Worm (Caenorhabditis elegans) whole organism, L4 larva: ENCODE results near the gene T15B12.1.

ENCODE experiments used
- R02D3.7 ChIP-seq: fragments of 150-350 bp; sonication (generic microtip); optimal IDR thresholded peaks from 3 replicates; lab custom pipeline; 2014; ENCODE audit warnings: missing biosample characterization, missing genetic modification characterization
- T20F7.1 ChIP-seq: fragments of 200-800 bp; sonication (Bioruptor generic); optimal IDR thresholded peaks from 2 replicates; lab custom pipeline; 2018; ENCODE audit warnings: mild to moderate bottlenecking, missing genetic modification characterization, missing compliant biosample characterization
- Y75B8A.6 ChIP-seq: fragments of 200-800 bp; sonication (Bioruptor generic); IDR thresholded peaks from 2 replicates; pipeline ENCODE4 v1.3.6; 2022; ENCODE audit warnings: missing genetic modification reagents, missing genetic modification characterization, missing compliant biosample characterization
- ZK546.5 ChIP-seq, 2 experiments: sonication (generic microtip); optimal IDR thresholded peaks; 2 replicates each; lab custom pipeline; 2017; ENCODE audit warnings: missing biosample characterization in 2 of 2, missing genetic modification characterization in 2 of 2
- aly-2 ChIP-seq: sonication (generic microtip); optimal IDR thresholded peaks from 2 replicates; lab custom pipeline; 2018; ENCODE audit warnings: missing biosample characterization, missing genetic modification characterization
- ama-1 ChIP-seq: fragments of 150-350 bp; optimal IDR thresholded peaks from 2 replicates; lab custom pipeline; 2014; ENCODE audit warnings: inconsistent platforms, mixed read lengths
- arid-1 ChIP-seq: fragments of 200-800 bp; sonication (Bioruptor generic); conservative IDR thresholded peaks from 2 replicates; pipeline ENCODE4 v1.3.6; 2022; ENCODE audit warnings: missing genetic modification reagents, missing genetic modification characterization, missing compliant biosample characterization
- ceh-44 ChIP-seq: fragments of 200-800 bp; sonication (Bioruptor generic); IDR thresholded peaks from 2 replicates; pipeline ENCODE4 v1.3.6; 2022; ENCODE audit warnings: missing genetic modification reagents, missing genetic modification characterization, missing compliant biosample characterization
- ceh-62 ChIP-seq: sonication (generic microtip); optimal IDR thresholded peaks from 2 replicates; lab custom pipeline; 2017; ENCODE audit warnings: missing biosample characterization, missing genetic modification characterization
- ceh-82 ChIP-seq: sonication (generic microtip); optimal IDR thresholded peaks from 2 replicates; lab custom pipeline; 2017; ENCODE audit warnings: missing biosample characterization, missing genetic modification characterization
- ces-1 ChIP-seq: fragments of 150-350 bp; sonication (generic microtip); optimal IDR thresholded peaks from 4 replicates; lab custom pipeline; 2014; ENCODE audit warnings: missing biosample characterization, missing genetic modification reagents, missing genetic modification characterization
- daf-12 ChIP-seq: fragments of 150-350 bp; optimal IDR thresholded peaks from 2 replicates; lab custom pipeline; 2014; ENCODE audit warnings: missing biosample characterization, missing genetic modification reagents, missing genetic modification characterization
- daf-19 ChIP-seq: fragments of 200-800 bp; sonication (Bioruptor generic); conservative IDR thresholded peaks from 2 replicates; pipeline ENCODE4 v1.3.6; 2022; ENCODE audit warnings: missing genetic modification characterization, missing compliant biosample characterization
- dmd-6 ChIP-seq: fragments of 200-800 bp; sonication (Bioruptor generic); IDR thresholded peaks from 2 replicates; pipeline ENCODE4 v1.3.6; 2022; ENCODE audit warnings: missing genetic modification reagents, missing genetic modification characterization, missing compliant biosample characterization
- egl-43 ChIP-seq: fragments of 200-800 bp; sonication (Bioruptor generic); IDR thresholded peaks from 2 replicates; pipeline ENCODE4 v1.3.6; 2022; ENCODE audit warnings: missing genetic modification reagents, missing genetic modification characterization, missing compliant biosample characterization
- hif-1 ChIP-seq, 2 experiments: sonication (generic microtip); optimal IDR thresholded peaks; 2 replicates each; lab custom pipeline; 2016 to 2017; ENCODE audit warnings: missing compliant biosample characterization in 2 of 2, missing genetic modification characterization in 2 of 2, missing genetic modification reagents in 2 of 2, missing genotype in 2 of 2, mild to moderate bottlenecking in 1 of 2
- hlh-30 ChIP-seq: sonication (generic microtip); optimal IDR thresholded peaks from 2 replicates; lab custom pipeline; 2017; ENCODE audit warnings: antibody characterized with exemption, mild to moderate bottlenecking, missing genetic modification characterization, missing compliant biosample characterization; ENCODE audit not compliant: insufficient read depth
- hmg-1.1 ChIP-seq: fragments of 200-800 bp; sonication (Bioruptor generic); IDR thresholded peaks from 2 replicates; pipeline ENCODE4 v1.3.6; 2022; ENCODE audit warnings: missing genetic modification reagents, missing genetic modification characterization, missing compliant biosample characterization
- lin-29 ChIP-seq: fragments of 200-800 bp; sonication (Bioruptor generic); IDR thresholded peaks from 2 replicates; pipeline ENCODE4 v1.3.6; 2022; ENCODE audit warnings: missing genetic modification reagents, missing genetic modification characterization, missing compliant biosample characterization
- lin-39 ChIP-seq: fragments of 150-350 bp; optimal IDR thresholded peaks from 2 replicates; lab custom pipeline; 2014; ENCODE audit warnings: missing biosample characterization, missing genetic modification reagents, missing genetic modification characterization
- mxl-2 ChIP-seq: fragments of 200-800 bp; sonication (Bioruptor generic); conservative IDR thresholded peaks from 2 replicates; pipeline ENCODE4 v1.3.6; 2022; ENCODE audit warnings: missing genetic modification reagents, missing genetic modification characterization, missing compliant biosample characterization
- nhr-42 ChIP-seq: fragments of 200-800 bp; sonication (Bioruptor generic); IDR thresholded peaks from 2 replicates; pipeline ENCODE4 v1.3.6; 2022; ENCODE audit warnings: missing genetic modification characterization, missing compliant biosample characterization
- php-3 ChIP-seq: fragments of 200-800 bp; sonication (Bioruptor generic); IDR thresholded peaks from 2 replicates; pipeline ENCODE4 v1.3.6; 2022; ENCODE audit warnings: missing genetic modification reagents, missing genetic modification characterization, missing compliant biosample characterization
- pqm-1 ChIP-seq: sonication (generic microtip); optimal IDR thresholded peaks from 2 replicates; lab custom pipeline; 2017; ENCODE audit warnings: missing biosample characterization, missing genetic modification characterization
- saeg-2 ChIP-seq: fragments of 200-800 bp; sonication (Bioruptor generic); IDR thresholded peaks from 2 replicates; pipeline ENCODE4 v1.3.6; 2022; ENCODE audit warnings: missing genetic modification reagents, missing genetic modification characterization, missing compliant biosample characterization
- sdz-12 ChIP-seq: fragments of 200-800 bp; sonication (Bioruptor generic); optimal IDR thresholded peaks from 2 replicates; lab custom pipeline; 2018; ENCODE audit warnings: mild to moderate bottlenecking, missing genetic modification characterization, missing compliant biosample characterization
- snpc-1.2 ChIP-seq: fragments of 200-800 bp; sonication (Bioruptor generic); IDR thresholded peaks from 2 replicates; pipeline ENCODE4 v1.3.6; 2022; ENCODE audit warnings: missing genetic modification reagents, missing genetic modification characterization, missing compliant biosample characterization
- spr-1 ChIP-seq: sonication (generic microtip); optimal IDR thresholded peaks from 2 replicates; lab custom pipeline; 2016; ENCODE audit warnings: mild to moderate bottlenecking, missing genetic modification characterization, missing compliant biosample characterization
- tra-1 ChIP-seq: fragments of 200-800 bp; sonication (Bioruptor generic); IDR thresholded peaks from 2 replicates; pipeline ENCODE4 v1.3.6; 2022; ENCODE audit warnings: missing genetic modification reagents, missing genetic modification characterization, missing compliant biosample characterization
- unc-62 ChIP-seq, 3 experiments: fragments of 150-350 bp in 1 of 3; sonication (generic microtip); optimal IDR thresholded peaks in 2 of 3; peaks in 1 of 3; 1 replicate in 1 of 3; 2 replicates in 2 of 3; lab custom pipeline; 2014 to 2017; ENCODE audit warnings: missing biosample characterization in 3 of 3, missing genetic modification characterization in 3 of 3, missing genetic modification reagents in 3 of 3, missing genotype in 1 of 3
- vab-7 ChIP-seq: fragments of 200-800 bp; sonication (Bioruptor generic); IDR thresholded peaks from 2 replicates; pipeline ENCODE4 v1.3.6; 2022; ENCODE audit warnings: missing genetic modification reagents, missing genetic modification characterization, missing compliant biosample characterization
- zag-1 ChIP-seq: fragments of 150-350 bp; optimal IDR thresholded peaks from 2 replicates; lab custom pipeline; 2014; ENCODE audit warnings: missing biosample characterization, missing genetic modification characterization

Gene T15B12.1

DNA sequence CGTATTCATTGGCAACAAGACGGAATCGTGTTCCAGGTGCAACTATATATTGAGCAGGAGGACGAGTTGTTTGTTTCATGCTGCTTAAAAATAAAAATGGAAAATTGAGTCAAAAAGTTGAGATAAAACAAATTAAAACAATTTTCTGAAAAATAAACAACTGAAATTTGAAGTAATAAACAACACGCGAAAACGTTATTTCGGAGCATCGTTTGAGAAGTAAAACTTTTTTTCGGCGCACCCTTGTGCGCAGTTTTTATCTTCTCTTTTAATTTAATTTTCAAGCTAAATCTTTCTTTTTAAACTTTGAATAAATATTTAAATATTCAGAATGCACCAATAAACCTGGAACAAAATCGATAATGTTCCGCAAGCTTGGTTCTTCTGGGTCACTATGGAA, 33.9 kb upstream of the T15B12.1 start, which contains the start of the genes sumv-1 and gop-1:
Gene sumv-1, minus strand, starts transcription at position 80 of the 400 bp plus-strand sequence.
Gene gop-1, plus strand, starts transcription at position 331 of the 400 bp plus-strand sequence.
- TF ChIP-seq lin-29 (GFP tag; lab: Robert Waterston, UW) = no peak
- TF ChIP-seq lin-39 (tag; lab: Kevin White, UChicago) = no peak
- TF ChIP-seq T20F7.1 = peak; percentile 88

DNA sequence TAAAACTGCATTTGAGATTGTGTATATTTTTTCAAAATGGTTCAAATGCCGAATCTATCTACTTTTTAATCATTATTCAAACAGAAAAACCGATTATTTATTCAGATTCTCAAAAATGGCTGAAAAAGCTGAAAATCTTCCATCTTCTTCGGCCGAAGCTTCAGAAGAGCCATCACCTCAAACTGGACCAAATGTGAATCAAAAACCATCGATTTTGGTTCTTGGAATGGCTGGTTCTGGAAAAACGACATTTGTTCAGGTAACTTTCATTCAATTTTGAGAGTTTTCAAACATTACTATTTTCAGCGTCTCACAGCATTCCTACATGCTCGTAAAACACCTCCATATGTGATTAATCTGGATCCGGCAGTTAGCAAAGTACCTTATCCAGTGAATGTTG, 29.1 kb upstream of the T15B12.1 start, which contains the start of gene gop-2:
Gene gop-2, plus strand, starts transcription at position 106 of the 400 bp plus-strand sequence.
- TF ChIP-seq daf-19 (GFP tag; lab: Robert Waterston, UW) (no peak), ceh-82 (tag; lab: Kevin White, UChicago) (no peak), unc-62 (GFP tag; optimal IDR thresholded peaks at IDR 0.05 in 1 of 2; lab: Kevin White, UChicago) (peak in 1 of 2 experiments; percentile 92), unc-62 (tag; optimal IDR thresholded peaks at IDR 0.05; lab: Kevin White, UChicago) (no peak), lin-29 (GFP tag; lab: Robert Waterston, UW) (no peak), ama-1 (lab: Kevin White, UChicago) (peak; percentile 24), hlh-30 (tag; lab: Kevin White, UChicago) (no peak), hmg-1.1 (no peak)
- TF ChIP-seq, all 104 proteins: peak for 2

DNA sequence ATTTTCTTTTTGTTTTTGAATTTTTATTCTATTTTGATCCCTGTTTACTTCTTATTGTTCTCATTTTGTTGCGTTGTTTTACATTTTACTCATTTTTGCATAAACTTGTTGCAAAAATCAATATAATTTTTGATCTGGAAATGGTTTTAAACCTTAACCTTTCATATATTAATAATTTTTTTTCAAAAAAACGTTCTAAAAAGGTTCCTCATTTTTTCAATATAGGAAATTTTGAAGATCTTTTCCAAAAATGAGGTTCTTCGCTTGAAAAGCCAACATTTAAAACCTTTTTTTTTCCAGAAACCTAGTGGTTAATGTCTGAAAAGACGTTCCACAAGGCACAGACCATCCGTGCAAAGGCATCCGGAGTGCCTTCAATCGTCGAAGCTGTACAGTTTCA, 27.6 kb upstream of the T15B12.1 start, which contains the start of gene gop-3:
Gene gop-3, plus strand, starts transcription at position 301 of the 400 bp plus-strand sequence.
- TF ChIP-seq nhr-42 (GFP tag; lab: Robert Waterston, UW) (no peak), dmd-6 (no peak), spr-1 (tag; lab: Kevin White, UChicago) (no peak), hlh-30 (tag; lab: Kevin White, UChicago) (no peak), pqm-1 (tag; lab: Kevin White, UChicago) (no peak), ceh-62 (no peak), ceh-44 (GFP tag; lab: Robert Waterston, UW) (no peak), egl-43 (GFP tag; lab: Robert Waterston, UW) (no peak), vab-7 (GFP tag; lab: Robert Waterston, UW) (no peak), tra-1 (GFP tag; lab: Robert Waterston, UW) (no peak), R02D3.7 (no peak), Y75B8A.6 (GFP tag; lab: Robert Waterston, UW) (no peak), zag-1 (tag; lab: Kevin White, UChicago) (no peak), ces-1 (GFP tag; lab: Kevin White, UChicago) (no peak)

DNA sequence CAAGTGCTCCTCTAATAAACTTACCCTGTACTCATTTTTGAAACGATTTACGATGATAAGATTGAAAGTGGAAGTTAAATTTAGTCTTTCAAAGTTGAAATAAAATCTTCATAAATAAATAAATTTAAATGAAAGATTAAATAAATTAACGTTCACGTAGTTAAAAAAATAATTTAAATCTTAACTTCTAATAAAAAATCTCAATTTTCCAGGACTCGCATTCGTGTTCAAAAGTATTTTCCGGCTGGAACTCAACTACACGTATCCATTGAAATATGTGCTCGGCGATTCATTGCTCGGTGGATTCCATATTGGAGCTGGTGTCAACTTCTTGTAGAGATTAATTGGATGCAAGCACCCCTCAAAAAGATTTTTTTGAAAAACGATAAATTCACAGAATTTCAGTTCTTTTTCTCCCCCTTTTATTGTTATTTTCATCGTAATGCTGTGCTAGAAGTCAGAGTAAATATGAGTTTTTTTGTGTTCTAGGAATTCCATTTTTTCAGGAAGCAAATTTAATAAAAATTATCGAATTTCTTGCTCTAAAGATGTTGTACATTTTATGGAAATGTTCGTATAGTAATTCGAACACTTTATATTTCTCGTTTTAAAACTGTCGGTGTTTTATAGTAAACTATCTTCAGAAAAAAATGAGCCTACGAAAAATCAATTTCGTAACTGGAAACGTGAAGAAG, 24.5 kb upstream of the T15B12.1 start, which contains the start of the genes C34E10.9 and hap-1:
Gene C34E10.9, minus strand, starts transcription at position 101 of the 695 bp plus-strand sequence.
Gene hap-1, plus strand, starts transcription at position 645 of the 695 bp plus-strand sequence.
- TF ChIP-seq hif-1 (tag; optimal IDR thresholded peaks at IDR 0.05; lab: Kevin White, UChicago) = no peak
- TF ChIP-seq sdz-12 (GFP tag; lab: Kevin White, UChicago) = no peak
- TF ChIP-seq unc-62 (GFP tag; optimal IDR thresholded peaks at IDR 0.05 in 1 of 2; lab: Kevin White, UChicago) = no peak
- TF ChIP-seq unc-62 (tag; optimal IDR thresholded peaks at IDR 0.05; lab: Kevin White, UChicago) = no peak
- no peak for TF ChIP-seq php-3 (GFP tag; lab: Robert Waterston, UW)
- no peak for TF ChIP-seq arid-1 (GFP tag; lab: Robert Waterston, UW)
- no peak for TF ChIP-seq ZK546.5 (tag; optimal IDR thresholded peaks at IDR 0.05; lab: Kevin White, UChicago)
- no peak for TF ChIP-seq daf-12 (tag; lab: Kevin White, UChicago)
- no peak for TF ChIP-seq snpc-1.2 (GFP tag; lab: Robert Waterston, UW)
- no peak for TF ChIP-seq zag-1 (tag; lab: Kevin White, UChicago)
- TF ChIP-seq egl-43 (GFP tag; lab: Robert Waterston, UW) = no peak
- TF ChIP-seq dmd-6 = no peak
- TF ChIP-seq mxl-2 (GFP tag; lab: Robert Waterston, UW) = no peak
- no peak for TF ChIP-seq saeg-2 (GFP tag; lab: Robert Waterston, UW)
- TF ChIP-seq aly-2 (tag; lab: Kevin White, UChicago) = no peak
- TF ChIP-seq lin-39 (tag; lab: Kevin White, UChicago) = no peak
